Worm (Caenorhabditis elegans): ENCODE data around the gene twk-14.

DNA sequence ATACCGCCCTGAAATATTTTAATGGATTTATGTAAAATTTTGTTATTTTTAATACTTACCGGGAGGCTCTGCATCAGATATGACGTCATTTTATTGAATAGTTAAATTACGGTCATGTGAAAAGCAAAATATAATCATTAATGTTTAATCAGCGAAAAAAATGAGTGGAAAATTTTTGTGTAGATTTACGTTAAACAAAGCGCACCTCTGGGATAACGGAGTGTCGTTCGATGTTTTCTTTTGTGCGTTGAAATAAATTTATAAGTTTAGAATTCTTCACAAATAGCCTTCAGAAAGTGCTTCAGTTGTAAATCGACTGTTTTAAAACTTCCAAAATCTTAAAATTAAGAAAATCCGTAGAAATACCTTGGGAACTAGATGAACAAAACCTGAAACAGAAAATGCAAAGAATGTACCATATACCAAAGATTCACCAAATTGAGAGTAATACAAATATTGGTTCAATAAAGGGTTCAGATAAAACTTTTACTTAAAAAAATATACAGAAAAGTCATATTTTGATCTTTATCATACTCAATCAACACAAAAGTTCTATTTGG is 5.3 kb upstream of the twk-14 start, which contains the start of the genes K01D12.20 and miga-1:
- TF ChIP-seq nhr-23 (tag; optimal IDR thresholded peaks at IDR 0.05) (no peak), lin-13 (GFP tag; optimal IDR thresholded peaks at IDR 0.05) (no peak), nhr-10 (tag; optimal IDR thresholded peaks at IDR 0.05) (no peak), aly-2 (tag; optimal IDR thresholded peaks at IDR 0.05) (no peak), egl-27 (tag; optimal IDR thresholded peaks at IDR 0.05) (no peak), lsy-2 (tag; optimal IDR thresholded peaks at IDR 0.05) (peak in 1 of 2 experiments; percentile 65), skn-1 (tag; optimal IDR thresholded peaks at IDR 0.05) (no peak), gmeb-1 (tag; optimal IDR thresholded peaks at IDR 0.05) (no peak), nhr-237 (tag; optimal IDR thresholded peaks at IDR 0.05) (no peak)

All from whole organism, L2 larva.